Fruit fly (Drosophila melanogaster): ENCODE measurements around the gene CG6409.

DNA sequence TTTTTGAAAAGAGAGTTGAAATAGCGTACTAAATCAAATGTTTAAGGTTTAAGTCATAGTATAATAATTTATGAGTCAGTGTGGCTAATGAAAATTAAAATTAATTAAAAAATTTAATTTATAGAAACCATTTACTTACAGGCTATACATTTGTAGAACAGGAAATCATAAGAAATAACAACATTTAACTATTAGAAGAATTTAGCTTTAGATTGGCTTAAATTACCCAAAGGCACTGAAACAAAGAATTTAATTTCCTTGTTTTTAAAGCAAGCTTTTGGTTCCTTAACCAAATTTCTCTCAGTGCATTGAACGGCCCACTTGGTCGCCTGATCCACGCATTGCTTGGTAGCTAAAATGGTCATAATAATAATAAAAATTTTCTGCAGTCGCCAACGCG, 21.3 kb upstream of the CG6409 start:
- TF ChIP-seq psq (optimal IDR thresholded peaks at IDR 0.05), result no peak
- TF ChIP-seq ttk (optimal IDR thresholded peaks at IDR 0.05), result no peak
- no peak for TF ChIP-seq insv (optimal IDR thresholded peaks at IDR 0.05)
- no peak for TF ChIP-seq Myc (optimal IDR thresholded peaks at IDR 0.05)
- TF ChIP-seq h (optimal IDR thresholded peaks at IDR 0.05), result no peak

All from Kc167 (cell line).